Fruit fly (Drosophila melanogaster) whole organism, embryonic: ENCODE results near the gene ppl.

Experiments used
- Abd-B ChIP-seq: fragments of 200-800 bp; sonication (Bioruptor generic); optimal IDR thresholded peaks from 2 replicates; lab custom pipeline; 2018; ENCODE audit warnings: missing biosample characterization, mild to moderate bottlenecking, missing genetic modification characterization, moderate library complexity
- Adf1 ChIP-seq: fragments of 200-800 bp; sonication (Bioruptor generic); IDR thresholded peaks from 2 replicates; pipeline ENCODE4 v1.3.6; 2022; ENCODE audit warnings: missing biosample characterization, missing genetic modification characterization
- Atf3 ChIP-seq: fragments of 200-800 bp; sonication (Bioruptor generic); optimal IDR thresholded peaks from 3 replicates; lab custom pipeline; 2016; ENCODE audit warnings: missing biosample characterization, missing genetic modification characterization
- Awh ChIP-seq: fragments of 200-800 bp; sonication (Bioruptor generic); IDR thresholded peaks from 2 replicates; pipeline ENCODE4, ENCODE4 v1.3.6; 2022; ENCODE audit warnings: missing biosample characterization, missing genetic modification characterization
- Bdp1 ChIP-seq: fragments of 200-800 bp; sonication (Bioruptor generic); optimal IDR thresholded peaks from 3 replicates; lab custom pipeline; 2016; ENCODE audit warnings: missing biosample characterization, missing genetic modification characterization
- C15 ChIP-seq: fragments of 200-800 bp; sonication (Bioruptor generic); IDR thresholded peaks from 3 replicates; pipeline ENCODE4 v1.3.6; 2022; ENCODE audit warnings: missing biosample characterization, missing genetic modification characterization
- CG10274 ChIP-seq: fragments of 200-800 bp; sonication (Bioruptor generic); optimal IDR thresholded peaks from 3 replicates; lab custom pipeline; 2017; ENCODE audit warnings: missing biosample characterization, mild to moderate bottlenecking, missing genetic modification characterization
- CG10431 ChIP-seq: fragments of 200-800 bp; sonication (Bioruptor generic); optimal IDR thresholded peaks from 3 replicates; lab custom pipeline; 2018; ENCODE audit warnings: missing biosample characterization, mild to moderate bottlenecking, missing genetic modification characterization
- CG10543 ChIP-seq: fragments of 200-800 bp; sonication (Bioruptor generic); optimal IDR thresholded peaks from 3 replicates; lab custom pipeline; 2017; ENCODE audit warnings: missing biosample characterization, mild to moderate bottlenecking, missing genetic modification characterization, moderate library complexity
- CG13123 ChIP-seq: fragments of 200-800 bp; sonication (Bioruptor generic); optimal IDR thresholded peaks from 2 replicates; lab custom pipeline; 2016; ENCODE audit warnings: missing biosample characterization, missing genetic modification characterization
- CG14441 ChIP-seq: fragments of 200-800 bp; sonication (Bioruptor generic); IDR thresholded peaks from 2 replicates; pipeline ENCODE4 v1.3.6; 2022; ENCODE audit warnings: missing biosample characterization, missing genetic modification characterization
- CG17328 ChIP-seq: fragments of 200-800 bp; sonication (Bioruptor generic); IDR thresholded peaks from 2 replicates; pipeline ENCODE4 v1.3.6; 2022; ENCODE audit warnings: missing biosample characterization, missing genetic modification characterization
- CG17912 ChIP-seq: fragments of 200-800 bp; sonication (Bioruptor generic); optimal IDR thresholded peaks from 2 replicates; lab custom pipeline; 2018; ENCODE audit warnings: missing biosample characterization, mild to moderate bottlenecking, missing genetic modification characterization
- CG1832 ChIP-seq: fragments of 200-800 bp; sonication (Bioruptor generic); optimal IDR thresholded peaks from 2 replicates; lab custom pipeline; 2017; ENCODE audit warnings: missing biosample characterization, mild to moderate bottlenecking, missing genetic modification characterization, inconsistent platforms
- CG2116 ChIP-seq: fragments of 200-800 bp; sonication (Bioruptor generic); optimal IDR thresholded peaks from 3 replicates; lab custom pipeline; 2018; ENCODE audit warnings: missing biosample characterization, mild to moderate bottlenecking, missing genetic modification characterization
- CG31388 ChIP-seq: fragments of 200-800 bp; sonication (Bioruptor generic); optimal IDR thresholded peaks from 2 replicates; lab custom pipeline; 2016; ENCODE audit warnings: missing biosample characterization, missing genetic modification characterization
- CG31441 ChIP-seq: fragments of 200-800 bp; sonication (Bioruptor generic); IDR thresholded peaks from 2 replicates; pipeline ENCODE4 v1.3.6; 2022; ENCODE audit warnings: missing biosample characterization, missing genetic modification characterization
- CG3281 ChIP-seq: fragments of 200-800 bp; sonication (Bioruptor generic); optimal IDR thresholded peaks from 3 replicates; lab custom pipeline; 2017; ENCODE audit warnings: missing biosample characterization, mild to moderate bottlenecking, missing genetic modification characterization
- CG3726 ChIP-seq: fragments of 200-800 bp; sonication (Bioruptor generic); IDR thresholded peaks from 3 replicates; pipeline ENCODE4, ENCODE4 v1.3.6; 2022; ENCODE audit warnings: missing biosample characterization, missing genetic modification characterization
- CG4707 ChIP-seq: fragments of 200-800 bp; sonication (Bioruptor generic); optimal IDR thresholded peaks from 2 replicates; lab custom pipeline; 2018; ENCODE audit warnings: missing biosample characterization, mild to moderate bottlenecking, missing genetic modification characterization, moderate library complexity
- CG7928 ChIP-seq: fragments of 200-800 bp; sonication (Bioruptor generic); optimal IDR thresholded peaks from 2 replicates; lab custom pipeline; 2017; ENCODE audit warnings: missing biosample characterization, mild to moderate bottlenecking, missing genetic modification characterization
- CG8924 ChIP-seq: fragments of 200-800 bp; optimal IDR thresholded peaks from 3 replicates; lab custom pipeline; 2019; ENCODE audit warnings: missing biosample characterization, mild to moderate bottlenecking, missing genetic modification characterization, moderate library complexity
- CG9727 ChIP-seq: fragments of 200-800 bp; sonication (Bioruptor generic); optimal IDR thresholded peaks from 3 replicates; lab custom pipeline; 2017; ENCODE audit warnings: missing biosample characterization, mild to moderate bottlenecking, missing genetic modification characterization
- CTCF ChIP-seq: fragments of 200-800 bp; sonication (Bioruptor generic); optimal IDR thresholded peaks from 2 replicates; lab custom pipeline; 2017; ENCODE audit warnings: missing biosample characterization, mild to moderate bottlenecking, missing genetic modification characterization, moderate library complexity
- Fer1 ChIP-seq: fragments of 200-800 bp; sonication (Bioruptor generic); optimal IDR thresholded peaks from 2 replicates; lab custom pipeline; 2017; ENCODE audit warnings: missing biosample characterization, mild to moderate bottlenecking, missing genetic modification characterization
- HmgD ChIP-seq: fragments of 200-800 bp; sonication (Bioruptor generic); optimal IDR thresholded peaks from 3 replicates; lab custom pipeline; 2016; ENCODE audit warnings: missing biosample characterization, missing genetic modification characterization
- Lim3 ChIP-seq: fragments of 200-800 bp; sonication (Bioruptor generic); IDR thresholded peaks from 2 replicates; pipeline ENCODE4 v1.3.6; 2022; ENCODE audit warnings: missing biosample characterization, missing genetic modification characterization
- MBD-R2 ChIP-seq: fragments of 200-800 bp; sonication (Bioruptor generic); IDR thresholded peaks from 2 replicates; pipeline ENCODE4 v1.3.6; 2022; ENCODE audit warnings: missing biosample characterization, missing genetic modification characterization
- Opbp ChIP-seq: fragments of 200-800 bp; sonication (Bioruptor generic); IDR thresholded peaks from 3 replicates; pipeline ENCODE4 v1.3.6; 2022; ENCODE audit warnings: missing biosample characterization, missing genetic modification characterization; ENCODE audit not compliant: partially characterized antibody
- Six4 ChIP-seq: fragments of 200-800 bp; sonication (Bioruptor generic); optimal IDR thresholded peaks from 2 replicates; lab custom pipeline; 2016; ENCODE audit warnings: missing biosample characterization, missing genetic modification characterization
- Sox102F ChIP-seq: fragments of 200-800 bp; sonication (Bioruptor generic); optimal IDR thresholded peaks from 2 replicates; lab custom pipeline; 2018; ENCODE audit warnings: missing biosample characterization, mild to moderate bottlenecking, missing genetic modification characterization, moderate library complexity
- Taf1 ChIP-seq: fragments of 200-800 bp; sonication (Bioruptor generic); IDR thresholded peaks from 2 replicates; pipeline ENCODE4 v1.3.6; 2022; ENCODE audit warnings: missing biosample characterization, missing genetic modification characterization
- Usf ChIP-seq: fragments of 200-800 bp; sonication (Bioruptor generic); optimal IDR thresholded peaks from 2 replicates; lab custom pipeline; 2017; ENCODE audit warnings: missing genotype, missing biosample characterization, missing genetic modification characterization
- cg ChIP-seq: fragments of 200-800 bp; sonication (Bioruptor generic); optimal IDR thresholded peaks from 3 replicates; lab custom pipeline; 2019; ENCODE audit warnings: missing biosample characterization, mild to moderate bottlenecking, missing genetic modification characterization, moderate library complexity
- dysf ChIP-seq: fragments of 200-800 bp; sonication (Bioruptor generic); IDR thresholded peaks from 3 replicates; pipeline ENCODE4 v1.3.6; 2022; ENCODE audit warnings: missing biosample characterization, missing genetic modification characterization
- en ChIP-seq: fragments of 200-800 bp; sonication (Bioruptor generic); optimal IDR thresholded peaks from 2 replicates; lab custom pipeline; 2016; ENCODE audit warnings: missing biosample characterization, missing genetic modification characterization
- esg ChIP-seq: fragments of 200-800 bp; sonication (Bioruptor generic); conservative IDR thresholded peaks from 2 replicates; pipeline ENCODE4 v1.3.6; 2022; ENCODE audit warnings: missing biosample characterization, missing genetic modification characterization
- gce ChIP-seq: fragments of 200-800 bp; sonication (Bioruptor generic); IDR thresholded peaks from 3 replicates; pipeline ENCODE4 v1.3.6; 2022; ENCODE audit warnings: missing biosample characterization, missing genetic modification characterization
- gem ChIP-seq: fragments of 200-800 bp; sonication (Bioruptor generic); optimal IDR thresholded peaks from 2 replicates; lab custom pipeline; 2019; ENCODE audit warnings: missing biosample characterization, mild to moderate bottlenecking, missing genetic modification characterization, moderate library complexity
- grn ChIP-seq: fragments of 200-800 bp; sonication (Bioruptor generic); optimal IDR thresholded peaks from 3 replicates; lab custom pipeline; 2017; ENCODE audit warnings: missing biosample characterization, missing genetic modification characterization
- gsb ChIP-seq: fragments of 200-800 bp; sonication (Bioruptor generic); IDR thresholded peaks from 2 replicates; pipeline ENCODE4 v1.3.6; 2022; ENCODE audit warnings: missing biosample characterization, missing genetic modification characterization
- hth ChIP-seq: fragments of >200 bp; optimal IDR thresholded peaks from 2 replicates; lab custom pipeline; 2017; ENCODE audit warnings: inconsistent platforms
- ind ChIP-seq: fragments of 200-800 bp; sonication (Bioruptor generic); optimal IDR thresholded peaks from 3 replicates; lab custom pipeline; 2016; ENCODE audit warnings: missing biosample characterization, missing genetic modification characterization
- ken ChIP-seq: fragments of 200-800 bp; sonication (Bioruptor generic); IDR thresholded peaks from 3 replicates; pipeline ENCODE4 v1.3.6; 2022; ENCODE audit warnings: missing biosample characterization, missing genetic modification characterization
- knrl ChIP-seq: fragments of 200-800 bp; sonication (Bioruptor generic); IDR thresholded peaks from 3 replicates; pipeline ENCODE4 v1.3.6; 2022; ENCODE audit warnings: missing biosample characterization, missing genetic modification characterization; ENCODE audit not compliant: partially characterized antibody
- pnt ChIP-seq: fragments of 200-800 bp; sonication (Bioruptor generic); optimal IDR thresholded peaks from 3 replicates; lab custom pipeline; 2016; ENCODE audit warnings: missing biosample characterization, missing genetic modification characterization
- sens-2 ChIP-seq: fragments of 200-800 bp; sonication (Bioruptor generic); IDR thresholded peaks from 2 replicates; pipeline ENCODE4 v1.3.6; 2022; ENCODE audit warnings: missing biosample characterization, missing genetic modification characterization
- stc ChIP-seq: fragments of 200-800 bp; sonication (Bioruptor generic); IDR thresholded peaks from 2 replicates; pipeline ENCODE4 v1.3.6; 2022; ENCODE audit warnings: missing biosample characterization, missing genetic modification characterization
- trh ChIP-seq: fragments of 200-800 bp; sonication (Bioruptor generic); optimal IDR thresholded peaks from 2 replicates; lab custom pipeline; 2016; ENCODE audit warnings: missing biosample characterization, missing genetic modification characterization
- z ChIP-seq: fragments of 200-800 bp; sonication (Bioruptor generic); IDR thresholded peaks from 3 replicates; pipeline ENCODE4 v1.3.6; 2022; ENCODE audit warnings: missing biosample characterization, missing genetic modification characterization
- zen2 ChIP-seq: fragments of 200-800 bp; sonication (Bioruptor generic); IDR thresholded peaks from 3 replicates; pipeline ENCODE4 v1.3.6; 2022; ENCODE audit warnings: missing biosample characterization, missing genetic modification characterization; ENCODE audit not compliant: partially characterized antibody

Gene ppl

dm6 chr3L:21285639-21286338 is 4.5 kb upstream of the ppl start, which contains the start of the genes CG12974 and pzg (continued):
- TF ChIP-seq Six4 (peak; percentile 16), gce (GFP tag; lab: Robert Waterston, UW) (no peak), C15 (GFP tag; lab: Robert Waterston, UW) (no peak), CG31441 (GFP tag; lab: Robert Waterston, UW) (peak; percentile 71; the same call in 1 of the 2 replicates), Bdp1 (GFP tag; lab: Kevin White, UChicago) (peak; percentile 72), esg (GFP tag; lab: Robert Waterston, UW) (peak; percentile 85), CG17912 (GFP tag; lab: Kevin White, UChicago) (peak; percentile 75), gsb (peak; percentile 70), CG8924 (tag; lab: Kevin White, UChicago) (peak; percentile 87), knrl (GFP tag; lab: Robert Waterston, UW) (peak; percentile 95), grn (GFP tag; lab: Kevin White, UChicago) (no peak), pnt (GFP tag; lab: Kevin White, UChicago) (peak; percentile 65), Awh (GFP tag; lab: Robert Waterston, UW) (peak; percentile 21; the same call in 1 of the 2 replicates), CG14441 (peak; percentile 70), CG3281 (GFP tag; lab: Kevin White, UChicago) (peak; percentile 74), Atf3 (GFP tag; lab: Kevin White, UChicago) (peak; percentile 55), Opbp (GFP tag; lab: Robert Waterston, UW) (peak; percentile 80), CG17328 (GFP tag; lab: Robert Waterston, UW) (peak; percentile 62), sens-2 (GFP tag; lab: Robert Waterston, UW) (peak; percentile 30; the same call in 1 of the 2 replicates), stc (peak; percentile 62; the same call in 1 of the 2 replicates), CG13123 (GFP tag; lab: Kevin White, UChicago) (peak; percentile 15), CG1832 (GFP tag; lab: Kevin White, UChicago) (peak; percentile 97), zen2 (GFP tag; lab: Robert Waterston, UW) (no peak), CG2116 (GFP tag; lab: Kevin White, UChicago) (peak; percentile 69), CG3726 (GFP tag; lab: Robert Waterston, UW) (peak; percentile 61; the same call in 1 of the 3 replicates), ken (GFP tag; lab: Robert Waterston, UW) (peak; percentile 90), CG7928 (peak; percentile 69), Adf1 (peak; percentile 54), Fer1 (peak; percentile 67), CG10274 (peak; percentile 41), Lim3 (no peak; the same call in 1 of the 2 replicates), cg (GFP tag; lab: Kevin White, UChicago) (no peak), CG9727 (GFP tag; lab: Kevin White, UChicago) (peak; percentile 92), CTCF (GFP tag; lab: Kevin White, UChicago) (peak; percentile 95), CG10543 (peak; percentile 89), MBD-R2 (peak; percentile 72; the same call in 1 of the 2 replicates), Taf1 (GFP tag; lab: Robert Waterston, UW) (0 out of 2 replicates have a peak, but pooled peaks have one; percentile 14), trh (GFP tag; lab: Kevin White, UChicago) (peak; percentile 41), Abd-B (GFP tag; lab: Kevin White, UChicago) (peak; percentile 88), CG10431 (GFP tag; lab: Kevin White, UChicago) (peak; percentile 63), ind (GFP tag; lab: Kevin White, UChicago) (peak; percentile 64), z (no peak), CG31388 (GFP tag; lab: Kevin White, UChicago) (peak; percentile 5), dysf (GFP tag; lab: Robert Waterston, UW) (peak; percentile 93), HmgD (GFP tag; lab: Kevin White, UChicago) (peak; percentile 83), hth (lab: Kevin White, UChicago) (no peak), Usf (GFP tag; lab: Kevin White, UChicago) (peak; percentile 61), gem (peak; percentile 96), en (GFP tag; lab: Kevin White, UChicago) (peak; percentile 52), Sox102F (GFP tag; lab: Kevin White, UChicago) (peak; percentile 90), CG4707 (peak; percentile 10)
